Fruit fly (Drosophila melanogaster): ENCODE results near the gene Skp2.

Skp2 gene

DNA sequence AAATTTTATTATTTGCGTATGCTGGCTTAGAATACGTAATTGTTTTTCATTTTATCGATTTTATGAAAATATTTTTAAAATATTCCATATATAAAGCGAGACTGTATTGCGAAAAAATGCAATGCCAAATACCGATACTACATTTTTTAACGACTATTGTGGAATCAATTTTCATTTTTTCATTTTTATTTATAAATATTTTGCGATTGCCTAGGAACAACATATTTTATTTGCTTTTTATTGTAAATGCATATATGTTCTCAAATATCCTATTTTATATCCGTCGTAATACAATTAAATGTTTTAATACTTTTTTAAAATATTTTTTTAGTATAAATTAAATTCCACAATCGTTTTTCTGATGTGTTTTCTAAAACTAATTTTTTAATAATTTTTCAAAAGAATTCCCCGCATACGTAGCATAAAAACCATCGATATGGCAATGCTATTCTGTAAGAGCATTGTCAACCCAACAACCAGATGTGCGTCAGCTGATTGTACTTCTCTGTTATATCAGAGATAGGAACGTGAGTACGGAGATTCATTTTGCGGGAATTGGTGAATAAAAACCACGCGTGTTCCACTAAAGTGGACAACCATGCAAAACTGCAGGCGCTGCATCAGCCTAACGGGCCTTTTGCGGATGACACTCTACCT is 26.3 kb downstream of the Skp2 start, which contains the start of gene Suv3 (continued):
- TF ChIP-seq sens (GFP tag) (peak; percentile 12), CG2116 (GFP tag; optimal IDR thresholded peaks at IDR 0.05) (peak; percentile 15), dati (GFP tag; IDR thresholded peaks at IDR 0.05) (no peak), CG33557 (GFP tag; optimal IDR thresholded peaks at IDR 0.05) (no peak), CG17568 (GFP tag; optimal IDR thresholded peaks at IDR 0.05) (no peak), ap (GFP tag; IDR thresholded peaks at IDR 0.05) (no peak), chif (GFP tag; optimal IDR thresholded peaks at IDR 0.05) (no peak), CG8388 (GFP tag; optimal IDR thresholded peaks at IDR 0.05) (peak; percentile 48), nerfin-2 (GFP tag; IDR thresholded peaks at IDR 0.05; ENCODE audit: partially characterized antibody) (no peak), CG10979 (tag; optimal IDR thresholded peaks at IDR 0.05) (peak; percentile 48), wek (GFP tag; optimal IDR thresholded peaks at IDR 0.05) (peak; percentile 93), Drgx (GFP tag; IDR thresholded peaks at IDR 0.05) (no peak), CG10321 (GFP tag; IDR thresholded peaks at IDR 0.05) (no peak), HLH4C (GFP tag; IDR thresholded peaks at IDR 0.05; ENCODE audit: partially characterized antibody) (no peak), Hsf (GFP tag; optimal IDR thresholded peaks at IDR 0.05) (no peak), chm (GFP tag; IDR thresholded peaks at IDR 0.05) (no peak), Deaf1 (tag; optimal IDR thresholded peaks at IDR 0.05) (no peak), ato (GFP tag; IDR thresholded peaks at IDR 0.05; ENCODE audit: partially characterized antibody) (no peak), insv (GFP tag; optimal IDR thresholded peaks at IDR 0.05) (peak in 1 of 2 experiments; percentile 56), CG16779 (GFP tag; IDR thresholded peaks at IDR 0.05) (no peak), zf30C (GFP tag; optimal IDR thresholded peaks at IDR 0.05) (no peak), ewg (GFP tag; optimal IDR thresholded peaks at IDR 0.05) (no peak), Chrac-16 (GFP tag; optimal IDR thresholded peaks at IDR 0.05) (no peak), gro (GFP tag; optimal IDR thresholded peaks at IDR 0.05) (no peak), CG5245 (GFP tag; optimal IDR thresholded peaks at IDR 0.05) (no peak), CG32772 (GFP tag; IDR thresholded peaks at IDR 0.05) (no peak), pb (GFP tag; optimal IDR thresholded peaks at IDR 0.05) (no peak), grn (GFP tag; optimal IDR thresholded peaks at IDR 0.05) (no peak), HmgD (GFP tag; optimal IDR thresholded peaks at IDR 0.05) (no peak), CG6854 (GFP tag; optimal IDR thresholded peaks at IDR 0.05) (no peak), CG2199 (GFP tag; IDR thresholded peaks at IDR 0.05) (no peak), so (GFP tag; IDR thresholded peaks at IDR 0.05) (no peak), CG15011 (GFP tag; optimal IDR thresholded peaks at IDR 0.05) (no peak), salm (tag; optimal IDR thresholded peaks at IDR 0.05) (no peak), CG11247 (GFP tag; IDR thresholded peaks at IDR 0.05) (peak; percentile 32; the same call in 1 of the 2 replicates), CG6765 (GFP tag; optimal IDR thresholded peaks at IDR 0.05) (no peak), CG9609 (GFP tag; optimal IDR thresholded peaks at IDR 0.05) (no peak), Camta (GFP tag; optimal IDR thresholded peaks at IDR 0.05) (no peak), her (GFP tag; optimal IDR thresholded peaks at IDR 0.05) (no peak), CG10654 (GFP tag; optimal IDR thresholded peaks at IDR 0.05) (no peak), H15 (GFP tag; IDR thresholded peaks at IDR 0.05) (no peak), CG4328 (GFP tag; optimal IDR thresholded peaks at IDR 0.05) (peak; percentile 19), CG8359 (GFP tag; optimal IDR thresholded peaks at IDR 0.05; ENCODE audit: borderline replicate concordance) (no peak), p53 (GFP tag; optimal IDR thresholded peaks at IDR 0.05) (no peak), CG30403 (GFP tag; optimal IDR thresholded peaks at IDR 0.05) (peak; percentile 28), CG4617 (GFP tag; optimal IDR thresholded peaks at IDR 0.05; ENCODE audit: borderline replicate concordance) (peak; percentile 16), CG17328 (GFP tag; IDR thresholded peaks at IDR 0.05) (peak; percentile 15; the same call in 1 of the 2 replicates), ac (GFP tag; optimal IDR thresholded peaks at IDR 0.05) (no peak), BEAF-32 (GFP tag; optimal IDR thresholded peaks at IDR 0.05) (peak; percentile 54), Sin3A (optimal IDR thresholded peaks at IDR 0.05) (peak; percentile 14), unc-4 (GFP tag; IDR thresholded peaks at IDR 0.05; ENCODE audit: partially characterized antibody) (no peak)
